Fruit fly (Drosophila melanogaster) whole organism: ENCODE results near the gene CG43091.

Experiments used
- CG8478 ChIP-seq: fragments of >200 bp; optimal IDR thresholded peaks from 2 replicates; lab custom pipeline; 2018; ENCODE audit warnings: inconsistent platforms
- Dll ChIP-seq: fragments of >200 bp; optimal IDR thresholded peaks from 2 replicates; lab custom pipeline; 2017
- EcR ChIP-seq, 2 experiments: fragments of >200 bp; optimal IDR thresholded peaks; 2 replicates each; lab custom pipeline; 2017; ENCODE audit warnings: missing biosample characterization in 2 of 2, missing genetic modification characterization in 2 of 2, missing genetic modification reagents in 2 of 2
- pan ChIP-seq: fragments of >200 bp; optimal IDR thresholded peaks from 2 replicates; lab custom pipeline; 2017
- psq ChIP-seq: fragments of >200 bp; optimal IDR thresholded peaks from 2 replicates; lab custom pipeline; 2017

- TF ChIP-seq psq (lab: Kevin White, UChicago) (no peak), Dll (lab: Kevin White, UChicago) (no peak), EcR (GFP tag; optimal IDR thresholded peaks at IDR 0.05; lab: Kevin White, UChicago) (no peak), pan (lab: Kevin White, UChicago) (no peak), CG8478 (lab: Kevin White, UChicago) (no peak)
Observed at dm6 chr3R:22718401-22718800, 50.1 kb downstream of the CG43091 start.
